Worm (Caenorhabditis elegans): Measurements from ENCODE around the gene nlp-11.

nlp-11 gene

DNA sequence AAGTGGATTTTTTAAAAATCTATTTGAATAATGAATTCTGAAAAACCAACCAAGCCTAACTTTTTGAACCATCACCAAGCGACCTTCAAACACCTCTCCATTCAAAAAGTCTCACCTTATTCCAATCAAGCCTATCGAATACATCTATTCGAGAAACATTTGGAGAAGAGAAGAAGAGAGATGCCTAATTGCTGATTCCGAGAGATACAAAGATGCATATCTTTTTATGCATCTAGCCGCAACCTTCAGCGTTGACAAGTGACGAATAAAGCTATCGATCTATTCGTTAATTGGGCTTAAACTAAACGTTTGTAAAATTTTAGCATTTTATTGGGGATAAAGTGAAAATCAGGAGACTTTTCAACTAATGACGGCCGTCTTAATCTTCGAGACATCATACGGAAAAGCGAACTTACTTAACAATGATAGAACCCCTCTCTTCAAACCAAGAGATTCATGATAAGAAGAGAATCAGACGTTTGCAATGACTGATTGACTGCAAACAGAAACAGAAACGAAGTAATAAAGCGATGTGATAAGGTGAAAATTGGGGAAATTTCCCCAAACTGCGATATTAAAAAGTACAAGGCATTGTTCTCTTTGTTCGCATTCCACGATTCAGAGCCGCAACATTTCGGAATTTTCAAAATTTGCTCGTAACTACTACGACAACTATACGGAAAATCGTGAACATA lies 46.7 kb downstream of the nlp-11 start:
- TF ChIP-seq ceh-43 (GFP tag; optimal IDR thresholded peaks at IDR 0.05) = no peak
- peak; percentile 87 for TF ChIP-seq ham-2 (GFP tag; optimal IDR thresholded peaks at IDR 0.05)
- TF ChIP-seq bed-3 (GFP tag; optimal IDR thresholded peaks at IDR 0.05) = no peak
- peak; percentile 87 for TF ChIP-seq unc-62 (GFP tag; optimal IDR thresholded peaks at IDR 0.05)
- TF ChIP-seq elt-1 (tag; optimal IDR thresholded peaks at IDR 0.05; ENCODE audit: borderline replicate concordance, insufficient read depth) = peak; percentile 95

DNA sequence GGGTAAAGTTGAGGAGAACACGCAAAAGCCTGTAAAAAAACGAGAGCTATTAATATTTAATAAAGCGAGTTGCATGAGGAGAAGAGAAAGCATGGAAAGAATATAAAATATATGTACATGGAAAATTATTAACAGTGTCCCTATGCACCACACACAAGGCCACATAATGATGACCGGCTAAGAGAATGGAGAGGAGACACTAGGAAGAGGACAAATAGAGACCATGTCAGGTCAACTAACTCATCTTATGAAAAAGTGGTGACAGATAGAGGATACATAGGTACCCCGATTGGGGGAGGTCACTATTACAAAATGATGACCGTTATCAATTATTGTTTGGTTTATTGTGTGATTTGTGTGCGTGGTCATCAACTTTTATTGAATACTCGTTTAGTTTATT lies 47.3 kb downstream of the nlp-11 start, which contains the start of gene fzr-1:
Gene fzr-1, minus strand, starts transcription at position 29 of the 400 bp plus-strand sequence.
- no peak for TF ChIP-seq unc-62 (GFP tag; optimal IDR thresholded peaks at IDR 0.05)
- TF ChIP-seq ceh-83 (GFP tag; optimal IDR thresholded peaks at IDR 0.05) = no peak
- peak; percentile 94 for TF ChIP-seq nhr-2 (tag; optimal IDR thresholded peaks at IDR 0.05)
- TF ChIP-seq mep-1 (tag; optimal IDR thresholded peaks at IDR 0.05) = no peak
- TF ChIP-seq mls-2 (tag; optimal IDR thresholded peaks at IDR 0.05) = no peak
- TF ChIP-seq bed-3 (GFP tag; optimal IDR thresholded peaks at IDR 0.05) = no peak

Data from whole organism, mixed stage, embryonic.